Worm (Caenorhabditis elegans) whole organism, late embryonic: Measurements from ENCODE around the gene irld-34.

Source experiments
- C08G9.2 ChIP-seq: sonication (generic microtip); optimal IDR thresholded peaks from 2 replicates; lab custom pipeline; 2016; ENCODE audit warnings: mild to moderate bottlenecking, missing genetic modification characterization, moderate library complexity, missing compliant biosample characterization
- T23F11.4 ChIP-seq: fragments of 200-800 bp; sonication (Bioruptor generic); optimal IDR thresholded peaks from 2 replicates; lab custom pipeline; 2018; ENCODE audit warnings: mild to moderate bottlenecking, missing genetic modification characterization, missing compliant biosample characterization
- ahr-1 ChIP-seq: sonication (generic microtip); optimal IDR thresholded peaks from 2 replicates; lab custom pipeline; 2016; ENCODE audit warnings: missing genetic modification characterization, missing compliant biosample characterization
- ceh-18 ChIP-seq: sonication (generic microtip); optimal IDR thresholded peaks from 2 replicates; lab custom pipeline; 2016; ENCODE audit warnings: missing genetic modification characterization, missing compliant biosample characterization
- ceh-34 ChIP-seq: sonication (generic microtip); optimal IDR thresholded peaks from 2 replicates; lab custom pipeline; 2016; ENCODE audit warnings: mild to moderate bottlenecking, missing genetic modification characterization, missing compliant biosample characterization
- ceh-48 ChIP-seq: sonication (generic microtip); optimal IDR thresholded peaks from 2 replicates; lab custom pipeline; 2016; ENCODE audit warnings: missing genetic modification characterization, inconsistent platforms, missing compliant biosample characterization
- ceh-6 ChIP-seq: fragments of 200-800 bp; sonication (Bioruptor generic); optimal IDR thresholded peaks from 2 replicates; lab custom pipeline; 2018; ENCODE audit warnings: mild to moderate bottlenecking, missing genetic modification characterization, missing compliant biosample characterization
- che-1 ChIP-seq: sonication (generic microtip); optimal IDR thresholded peaks from 2 replicates; lab custom pipeline; 2016; ENCODE audit warnings: mild to moderate bottlenecking, missing genetic modification characterization, missing compliant biosample characterization
- dmd-4 ChIP-seq: sonication (generic microtip); optimal IDR thresholded peaks from 2 replicates; lab custom pipeline; 2016; ENCODE audit warnings: borderline replicate concordance, missing genetic modification characterization, missing compliant biosample characterization
- dve-1 ChIP-seq: sonication (generic microtip); optimal IDR thresholded peaks from 2 replicates; lab custom pipeline; 2017; ENCODE audit warnings: antibody characterized with exemption, mild to moderate bottlenecking, missing genetic modification characterization, missing compliant biosample characterization
- ets-4 ChIP-seq: sonication (generic microtip); optimal IDR thresholded peaks from 2 replicates; lab custom pipeline; 2016; ENCODE audit warnings: missing genetic modification characterization, missing compliant biosample characterization
- eyg-1 ChIP-seq: sonication (generic microtip); optimal IDR thresholded peaks from 2 replicates; lab custom pipeline; 2016; ENCODE audit warnings: missing genotype, missing genetic modification characterization, missing compliant biosample characterization
- fax-1 ChIP-seq: sonication (generic microtip); optimal IDR thresholded peaks from 2 replicates; lab custom pipeline; 2016; ENCODE audit warnings: missing genotype, missing genetic modification characterization, missing compliant biosample characterization
- fkh-6 ChIP-seq: sonication (generic microtip); optimal IDR thresholded peaks from 2 replicates; lab custom pipeline; 2016; ENCODE audit warnings: missing genetic modification characterization, missing compliant biosample characterization
- hlh-30 ChIP-seq: sonication (generic microtip); optimal IDR thresholded peaks from 2 replicates; lab custom pipeline; 2017; ENCODE audit warnings: antibody characterized with exemption, missing genetic modification characterization, missing compliant biosample characterization; ENCODE audit not compliant: insufficient read depth
- hlh-8 ChIP-seq: sonication (generic microtip); optimal IDR thresholded peaks from 2 replicates; lab custom pipeline; 2016; ENCODE audit warnings: missing genotype, missing genetic modification characterization, missing compliant biosample characterization
- lin-11 ChIP-seq: fragments of 200-800 bp; sonication (Bioruptor generic); optimal IDR thresholded peaks from 2 replicates; lab custom pipeline; 2018; ENCODE audit warnings: mild to moderate bottlenecking, missing genetic modification characterization, missing compliant biosample characterization
- mec-3 ChIP-seq: sonication (generic microtip); optimal IDR thresholded peaks from 2 replicates; lab custom pipeline; 2016; ENCODE audit warnings: borderline replicate concordance, missing genetic modification characterization, missing compliant biosample characterization
- nfya-1 ChIP-seq: sonication (generic microtip); optimal IDR thresholded peaks from 2 replicates; lab custom pipeline; 2017; ENCODE audit warnings: missing genetic modification characterization, mild to moderate bottlenecking, missing compliant biosample characterization, antibody characterized with exemption, moderate library complexity
- nhr-11 ChIP-seq: fragments of 150-350 bp; optimal IDR thresholded peaks from 2 replicates; lab custom pipeline; 2014; ENCODE audit warnings: missing biosample characterization, missing genetic modification characterization
- npax-4 ChIP-seq: sonication (generic microtip); optimal IDR thresholded peaks from 2 replicates; lab custom pipeline; 2016; ENCODE audit warnings: missing genetic modification characterization, missing compliant biosample characterization
- odd-2 ChIP-seq: sonication (generic microtip); optimal IDR thresholded peaks from 2 replicates; lab custom pipeline; 2017; ENCODE audit warnings: antibody characterized with exemption, mild to moderate bottlenecking, missing genetic modification characterization, missing compliant biosample characterization
- pat-9 ChIP-seq: fragments of 200-800 bp; sonication (Bioruptor generic); optimal IDR thresholded peaks from 2 replicates; lab custom pipeline; 2018; ENCODE audit warnings: mild to moderate bottlenecking, missing genetic modification characterization, moderate library complexity, missing compliant biosample characterization
- pax-1 ChIP-seq: fragments of 150-350 bp; optimal IDR thresholded peaks from 2 replicates; lab custom pipeline; 2014; ENCODE audit warnings: missing biosample characterization, missing genetic modification characterization
- pha-2 ChIP-seq: sonication (generic microtip); optimal IDR thresholded peaks from 2 replicates; lab custom pipeline; 2017; ENCODE audit warnings: mild to moderate bottlenecking, missing genetic modification characterization, missing compliant biosample characterization
- pha-4 ChIP-seq: fragments of 150-350 bp; optimal IDR thresholded peaks from 2 replicates; lab custom pipeline; 2018; ENCODE audit warnings: missing biosample characterization, missing genetic modification reagents, missing genetic modification characterization
- pqm-1 ChIP-seq: sonication (generic microtip); optimal IDR thresholded peaks from 2 replicates; lab custom pipeline; 2016; ENCODE audit warnings: missing genetic modification characterization, missing compliant biosample characterization
- pros-1 ChIP-seq: fragments of 150-350 bp; optimal IDR thresholded peaks from 2 replicates; lab custom pipeline; 2014; ENCODE audit warnings: missing biosample characterization, missing genetic modification reagents, missing genetic modification characterization
- rnt-1 ChIP-seq: sonication (generic microtip); optimal IDR thresholded peaks from 2 replicates; lab custom pipeline; 2016; ENCODE audit warnings: missing genetic modification characterization, missing compliant biosample characterization
- sdc-2 ChIP-seq: sonication (generic microtip); optimal IDR thresholded peaks from 2 replicates; lab custom pipeline; 2016; ENCODE audit warnings: missing genotype, missing genetic modification characterization, missing compliant biosample characterization
- tbx-7 ChIP-seq: sonication (generic microtip); optimal IDR thresholded peaks from 2 replicates; lab custom pipeline; 2016; ENCODE audit warnings: missing genotype, missing genetic modification characterization, missing compliant biosample characterization
- unc-3 ChIP-seq, 2 experiments: fragments of 200-800 bp in 1 of 2; sonication (Bioruptor generic) in 1 of 2; sonication (generic microtip) in 1 of 2; conservative IDR thresholded peaks in 1 of 2; optimal IDR thresholded peaks in 1 of 2; 2 replicates each; pipeline versions ENCODE4 v1.3.6 to Lab custom; 2016 to 2022; ENCODE audit warnings: missing compliant biosample characterization in 2 of 2, missing genetic modification characterization in 2 of 2, missing genetic modification reagents in 1 of 2
- unc-42 ChIP-seq: sonication (generic microtip); optimal IDR thresholded peaks from 2 replicates; lab custom pipeline; 2016; ENCODE audit warnings: missing genotype, missing genetic modification characterization, missing compliant biosample characterization
- unc-55 ChIP-seq: sonication (generic microtip); optimal IDR thresholded peaks from 2 replicates; lab custom pipeline; 2017; ENCODE audit warnings: missing biosample characterization, missing genetic modification reagents, missing genetic modification characterization
- ztf-16 ChIP-seq: sonication (generic microtip); optimal IDR thresholded peaks from 2 replicates; lab custom pipeline; 2017; ENCODE audit warnings: missing genetic modification characterization, missing compliant biosample characterization

irld-34 gene

ce11 chrIII:9145765-9146164 is 9.1 kb upstream of the irld-34 start, which contains the start of gene ZK512.8:
Gene ZK512.8, plus strand, starts transcription at chrIII:9146065.
- TF ChIP-seq che-1 (tag; lab: Kevin White, UChicago) (no peak), pros-1 (tag; lab: Kevin White, UChicago) (no peak), mec-3 (tag; lab: Kevin White, UChicago) (no peak), fax-1 (no peak), unc-55 (no peak), dmd-4 (tag; lab: Kevin White, UChicago) (no peak), pha-4 (tag; lab: Kevin White, UChicago) (no peak), dve-1 (no peak), nhr-11 (tag; lab: Kevin White, UChicago) (no peak), pha-2 (no peak), unc-3 (GFP tag; conservative IDR thresholded peaks at IDR 0.05; lab: Robert Waterston, UW) (no peak), unc-3 (tag; optimal IDR thresholded peaks at IDR 0.05; lab: Kevin White, UChicago) (no peak), hlh-8 (tag; lab: Kevin White, UChicago) (no peak), ztf-16 (tag; lab: Kevin White, UChicago) (no peak), ahr-1 (tag; lab: Kevin White, UChicago) (no peak), lin-11 (tag; lab: Kevin White, UChicago) (no peak), rnt-1 (tag; lab: Kevin White, UChicago) (no peak), unc-42 (tag; lab: Kevin White, UChicago) (no peak), ets-4 (tag; lab: Kevin White, UChicago) (no peak)

ce11 chrIII:9149132-9149531 is 5.7 kb upstream of the irld-34 start:
- TF ChIP-seq npax-4 (tag; lab: Kevin White, UChicago) (no peak), rnt-1 (tag; lab: Kevin White, UChicago) (no peak), unc-55 (no peak), tbx-7 (no peak), pat-9 (tag; lab: Kevin White, UChicago) (no peak), pha-4 (tag; lab: Kevin White, UChicago) (no peak), sdc-2 (tag; lab: Kevin White, UChicago) (no peak), ceh-34 (tag; lab: Kevin White, UChicago) (no peak), dmd-4 (tag; lab: Kevin White, UChicago) (no peak), mec-3 (tag; lab: Kevin White, UChicago) (no peak), pax-1 (no peak), ceh-6 (GFP tag; lab: Kevin White, UChicago) (no peak)

- TF ChIP-seq fkh-6 (no peak), pqm-1 (no peak), hlh-8 (tag; lab: Kevin White, UChicago) (no peak), ceh-48 (tag; lab: Kevin White, UChicago) (no peak), ceh-18 (tag; lab: Kevin White, UChicago) (peak; percentile 19), hlh-30 (no peak), nfya-1 (tag; lab: Kevin White, UChicago) (peak; percentile 33), T23F11.4 (no peak), C08G9.2 (no peak)
- TF ChIP-seq, all 69 proteins: peak for 2
These were observed 3.1 kb upstream of the irld-34 start for ce11 chrIII:9151782-9152181.

- no peak for TF ChIP-seq hlh-30
- no peak for TF ChIP-seq odd-2 (tag; lab: Kevin White, UChicago)
These were observed 1.9 kb upstream of the irld-34 start for ce11 chrIII:9152950-9153349.

- no peak for TF ChIP-seq eyg-1
These were observed 1.1 kb upstream of the irld-34 start, which contains the start of gene nhl-1 for ce11 chrIII:9153809-9154208. Gene nhl-1, minus strand, starts transcription at chrIII:9153909.
